Worm (Caenorhabditis elegans) whole organism, young adult: ENCODE results near the gene Y51H7C.13.

Experiments used
- C06A6.2 ChIP-seq: fragments of 200-800 bp; sonication (Bioruptor generic); conservative IDR thresholded peaks from 2 replicates; pipeline ENCODE4 v1.3.6; 2022; ENCODE audit warnings: missing genetic modification characterization, missing compliant biosample characterization
- D2030.7 ChIP-seq: fragments of 200-800 bp; sonication (Bioruptor generic); IDR thresholded peaks from 2 replicates; pipeline ENCODE4 v1.3.6; 2022; ENCODE audit warnings: missing genetic modification reagents, missing genetic modification characterization, missing compliant biosample characterization
- F33H1.4 ChIP-seq: fragments of 200-800 bp; sonication (Bioruptor generic); IDR thresholded peaks from 2 replicates; pipeline ENCODE4 v1.3.6; 2022; ENCODE audit warnings: missing genetic modification reagents, missing genetic modification characterization, missing compliant biosample characterization
- F39B2.1 ChIP-seq: fragments of 200-800 bp; sonication (Bioruptor generic); IDR thresholded peaks from 2 replicates; pipeline ENCODE4 v1.3.6; 2022; ENCODE audit warnings: missing genetic modification reagents, missing genetic modification characterization, missing compliant biosample characterization
- F57C9.4 ChIP-seq: sonication (generic microtip); optimal IDR thresholded peaks from 2 replicates; lab custom pipeline; 2017; ENCODE audit warnings: mild to moderate bottlenecking, missing genetic modification characterization, missing compliant biosample characterization
- Y53F4B.3 ChIP-seq: fragments of 200-800 bp; sonication (Bioruptor generic); IDR thresholded peaks from 2 replicates; pipeline ENCODE4 v1.3.6; 2022; ENCODE audit warnings: missing genetic modification reagents, missing genetic modification characterization, missing compliant biosample characterization
- Y53G8AR.9 ChIP-seq: fragments of 200-800 bp; sonication (Bioruptor generic); conservative IDR thresholded peaks from 2 replicates; pipeline ENCODE4 v1.3.6; 2022; ENCODE audit warnings: missing genetic modification reagents, missing genetic modification characterization, missing compliant biosample characterization
- Y67H2A.10 ChIP-seq: fragments of 200-800 bp; sonication (Bioruptor generic); conservative IDR thresholded peaks from 2 replicates; pipeline ENCODE4 v1.3.6; 2022; ENCODE audit warnings: missing genetic modification reagents, missing genetic modification characterization, missing compliant biosample characterization
- ZK185.1 ChIP-seq: sonication (generic microtip); optimal IDR thresholded peaks from 2 replicates; lab custom pipeline; 2016; ENCODE audit warnings: mild to moderate bottlenecking, missing genetic modification characterization, missing compliant biosample characterization; ENCODE audit not compliant: poor library complexity, severe bottlenecking
- aptf-3 ChIP-seq: fragments of 200-800 bp; sonication (Bioruptor generic); IDR thresholded peaks from 2 replicates; pipeline ENCODE4 v1.3.6; 2022; ENCODE audit warnings: missing genetic modification characterization, missing compliant biosample characterization
- athp-1 ChIP-seq: sonication (generic microtip); optimal IDR thresholded peaks from 2 replicates; lab custom pipeline; 2017; ENCODE audit warnings: mild to moderate bottlenecking, missing genetic modification characterization, missing compliant biosample characterization
- attf-5 ChIP-seq: fragments of 200-800 bp; sonication (Bioruptor generic); optimal IDR thresholded peaks from 2 replicates; lab custom pipeline; 2018; ENCODE audit warnings: mild to moderate bottlenecking, missing genetic modification characterization, missing compliant biosample characterization
- attf-6 ChIP-seq: fragments of 200-800 bp; sonication (Bioruptor generic); IDR thresholded peaks from 2 replicates; pipeline ENCODE4 v1.3.6; 2022; ENCODE audit warnings: missing genetic modification reagents, missing genetic modification characterization, missing compliant biosample characterization
- bed-2 ChIP-seq: fragments of 200-800 bp; sonication (Bioruptor generic); IDR thresholded peaks from 2 replicates; pipeline ENCODE4 v1.3.6; 2022; ENCODE audit warnings: missing genetic modification reagents, missing genetic modification characterization, missing compliant biosample characterization
- ceh-79 ChIP-seq: sonication (generic microtip); optimal IDR thresholded peaks from 2 replicates; lab custom pipeline; 2017; ENCODE audit warnings: mild to moderate bottlenecking, missing genetic modification characterization, missing compliant biosample characterization
- dpff-1 ChIP-seq: sonication (generic microtip); optimal IDR thresholded peaks from 2 replicates; lab custom pipeline; 2017; ENCODE audit warnings: mild to moderate bottlenecking, missing genetic modification characterization, missing compliant biosample characterization
- efl-1 ChIP-seq: fragments of 150-350 bp; optimal IDR thresholded peaks from 2 replicates; lab custom pipeline; 2014; ENCODE audit warnings: missing biosample characterization, missing genetic modification reagents, missing genetic modification characterization
- fkh-3 ChIP-seq: sonication (generic microtip); optimal IDR thresholded peaks from 2 replicates; lab custom pipeline; 2016; ENCODE audit warnings: mild to moderate bottlenecking, missing genetic modification characterization, missing compliant biosample characterization
- hlh-12 ChIP-seq: sonication (generic microtip); optimal IDR thresholded peaks from 2 replicates; lab custom pipeline; 2016; ENCODE audit warnings: missing genetic modification characterization, missing compliant biosample characterization
- let-607 ChIP-seq, 2 experiments: fragments of 200-800 bp in 1 of 2; sonication (Bioruptor generic) in 1 of 2; sonication (generic microtip) in 1 of 2; optimal IDR thresholded peaks; 2 replicates each; lab custom pipeline; 2016 to 2018; ENCODE audit warnings: mild to moderate bottlenecking in 2 of 2, missing compliant biosample characterization in 2 of 2, missing genetic modification characterization in 2 of 2, moderate library complexity in 2 of 2, missing genotype in 1 of 2
- lin-35 ChIP-seq, 3 experiments: fragments of 150-350 bp in 2 of 3; sonication (generic microtip) in 1 of 3; optimal IDR thresholded peaks; 2 replicates each; lab custom pipeline; 2014 to 2018; ENCODE audit warnings: missing biosample characterization in 3 of 3, missing genetic modification characterization in 3 of 3, missing genetic modification reagents in 3 of 3
- lin-54 ChIP-seq: fragments of 200-800 bp; sonication (Bioruptor generic); optimal IDR thresholded peaks from 2 replicates; lab custom pipeline; 2018; ENCODE audit warnings: mild to moderate bottlenecking, missing genetic modification characterization, missing compliant biosample characterization
- lsl-1 ChIP-seq: fragments of 200-800 bp; sonication (Bioruptor generic); optimal IDR thresholded peaks from 2 replicates; lab custom pipeline; 2018; ENCODE audit warnings: mild to moderate bottlenecking, missing genetic modification characterization, moderate library complexity, missing compliant biosample characterization
- madf-10 ChIP-seq: sonication (generic microtip); optimal IDR thresholded peaks from 2 replicates; lab custom pipeline; 2016; ENCODE audit warnings: mild to moderate bottlenecking, missing genetic modification characterization, missing compliant biosample characterization
- madf-3 ChIP-seq: fragments of 200-800 bp; sonication (Bioruptor generic); IDR thresholded peaks from 2 replicates; pipeline ENCODE4 v1.3.6; 2022; ENCODE audit warnings: missing genetic modification reagents, missing genetic modification characterization, missing compliant biosample characterization
- madf-6 ChIP-seq: fragments of 200-800 bp; sonication (Bioruptor generic); IDR thresholded peaks from 2 replicates; pipeline ENCODE4 v1.3.6; 2022; ENCODE audit warnings: missing genetic modification reagents, missing genetic modification characterization, missing compliant biosample characterization
- madf-8 ChIP-seq: fragments of 200-800 bp; sonication (Bioruptor generic); conservative IDR thresholded peaks from 2 replicates; pipeline ENCODE4 v1.3.6; 2022; ENCODE audit warnings: missing genetic modification reagents, missing genetic modification characterization, missing compliant biosample characterization
- mcd-1 ChIP-seq: fragments of 200-800 bp; sonication (Bioruptor generic); IDR thresholded peaks from 2 replicates; pipeline ENCODE4 v1.3.6; 2022; ENCODE audit warnings: missing genetic modification reagents, missing genetic modification characterization, missing compliant biosample characterization
- nfya-1 ChIP-seq: sonication (generic microtip); optimal IDR thresholded peaks from 2 replicates; lab custom pipeline; 2017; ENCODE audit warnings: antibody characterized with exemption, missing compliant biosample characterization, missing genetic modification characterization, borderline replicate concordance; ENCODE audit not compliant: insufficient read depth
- nhr-90 ChIP-seq: sonication (generic microtip); optimal IDR thresholded peaks from 2 replicates; lab custom pipeline; 2016; ENCODE audit warnings: missing genotype, mild to moderate bottlenecking, missing genetic modification characterization, missing compliant biosample characterization
- rpc-1 ChIP-seq, 2 experiments: fragments of 150-350 bp in 1 of 2; sonication (generic microtip) in 1 of 2; optimal IDR thresholded peaks; 2 replicates each; lab custom pipeline; 2014 to 2018; ENCODE audit warnings: missing biosample characterization in 1 of 2, missing genetic modification characterization in 1 of 2, missing genetic modification reagents in 1 of 2, missing genotype in 1 of 2
- snpc-1.3 ChIP-seq: sonication (generic microtip); optimal IDR thresholded peaks from 2 replicates; lab custom pipeline; 2017; ENCODE audit warnings: missing genetic modification characterization, mild to moderate bottlenecking, missing compliant biosample characterization, antibody characterized with exemption, moderate library complexity, missing genotype, missing genetic modification reagents; ENCODE audit not compliant: insufficient read depth
- somi-1 ChIP-seq: fragments of 200-800 bp; sonication (Bioruptor generic); optimal IDR thresholded peaks from 2 replicates; lab custom pipeline; 2018; ENCODE audit warnings: mild to moderate bottlenecking, missing genetic modification characterization, missing compliant biosample characterization
- sptf-2 ChIP-seq: fragments of 200-800 bp; sonication (Bioruptor generic); optimal IDR thresholded peaks from 2 replicates; lab custom pipeline; 2018; ENCODE audit warnings: mild to moderate bottlenecking, missing genetic modification characterization, missing compliant biosample characterization
- tlf-1 ChIP-seq: fragments of 200-800 bp; sonication (Bioruptor generic); optimal IDR thresholded peaks from 2 replicates; lab custom pipeline; 2018; ENCODE audit warnings: mild to moderate bottlenecking, missing genetic modification characterization, missing compliant biosample characterization
- unc-130 ChIP-seq: sonication (generic microtip); optimal IDR thresholded peaks from 2 replicates; lab custom pipeline; 2016; ENCODE audit warnings: missing genetic modification reagents, missing genetic modification characterization, missing compliant biosample characterization
- xnd-1 ChIP-seq: sonication (generic microtip); optimal IDR thresholded peaks from 2 replicates; lab custom pipeline; 2016; ENCODE audit warnings: missing genotype, missing genetic modification reagents, missing genetic modification characterization, missing compliant biosample characterization
- zfh-2 ChIP-seq: fragments of 200-800 bp; sonication (Bioruptor generic); conservative IDR thresholded peaks from 2 replicates; pipeline ENCODE4 v1.3.6; 2022; ENCODE audit warnings: missing genetic modification reagents, missing genetic modification characterization, missing compliant biosample characterization
- zim-3 ChIP-seq: sonication (generic microtip); optimal IDR thresholded peaks from 2 replicates; lab custom pipeline; 2017; ENCODE audit warnings: mild to moderate bottlenecking, missing genetic modification characterization, moderate library complexity, missing compliant biosample characterization
- ztf-26 ChIP-seq: sonication (generic microtip); optimal IDR thresholded peaks from 2 replicates; lab custom pipeline; 2017; ENCODE audit warnings: missing genetic modification characterization, missing compliant biosample characterization

The Y51H7C.13 gene

DNA sequence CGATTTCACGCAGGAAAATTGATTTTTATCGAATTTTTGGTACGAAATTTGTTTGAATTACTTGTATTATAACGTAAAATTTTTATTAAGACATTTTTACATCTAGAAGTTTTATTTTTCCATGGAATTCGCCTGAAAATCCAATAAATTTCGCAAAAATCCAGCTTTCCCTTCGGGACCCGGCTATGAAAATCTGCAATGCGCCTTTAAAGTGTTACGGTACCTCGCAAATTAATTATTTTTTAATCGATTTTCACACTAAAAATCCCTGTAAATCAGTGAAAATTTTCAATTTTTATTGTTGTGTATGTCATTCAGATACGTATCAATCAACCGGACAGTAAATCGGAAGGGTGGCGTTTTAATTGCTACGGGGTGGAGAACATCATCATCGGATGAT, 34.6 kb upstream of the Y51H7C.13 start:
- TF ChIP-seq zfh-2 (GFP tag; lab: Robert Waterston, UW) (no peak), attf-5 (no peak), snpc-1.3 (tag; lab: Kevin White, UChicago) (no peak), unc-130 (GFP tag; lab: Kevin White, UChicago) (no peak), efl-1 (GFP tag; lab: Kevin White, UChicago) (peak; percentile 4), bed-2 (GFP tag; lab: Robert Waterston, UW) (no peak), D2030.7 (peak; percentile 60), ceh-79 (no peak), F39B2.1 (GFP tag; lab: Robert Waterston, UW) (no peak), dpff-1 (tag; lab: Kevin White, UChicago) (no peak), F33H1.4 (GFP tag; lab: Robert Waterston, UW) (peak; percentile 87), lin-54 (GFP tag; lab: Kevin White, UChicago) (peak; percentile 26), lin-35 (GFP tag; optimal IDR thresholded peaks at IDR 0.05; lab: Kevin White, UChicago) (no peak), madf-3 (GFP tag; lab: Robert Waterston, UW) (no peak), mcd-1 (GFP tag; lab: Robert Waterston, UW) (peak; percentile 44; the same call in 1 of the 2 replicates), F57C9.4 (tag; lab: Kevin White, UChicago) (no peak), somi-1 (GFP tag; lab: Kevin White, UChicago) (no peak), athp-1 (tag; lab: Kevin White, UChicago) (no peak), madf-8 (peak; percentile 58), Y53F4B.3 (no peak), C06A6.2 (no peak), ztf-26 (tag; lab: Kevin White, UChicago) (no peak), madf-6 (GFP tag; lab: Robert Waterston, UW) (peak; percentile 81), xnd-1 (tag; lab: Kevin White, UChicago) (peak; percentile 87), nhr-90 (no peak), let-607 (tag; optimal IDR thresholded peaks at IDR 0.05; lab: Kevin White, UChicago) (no peak), lsl-1 (peak; percentile 85)

DNA sequence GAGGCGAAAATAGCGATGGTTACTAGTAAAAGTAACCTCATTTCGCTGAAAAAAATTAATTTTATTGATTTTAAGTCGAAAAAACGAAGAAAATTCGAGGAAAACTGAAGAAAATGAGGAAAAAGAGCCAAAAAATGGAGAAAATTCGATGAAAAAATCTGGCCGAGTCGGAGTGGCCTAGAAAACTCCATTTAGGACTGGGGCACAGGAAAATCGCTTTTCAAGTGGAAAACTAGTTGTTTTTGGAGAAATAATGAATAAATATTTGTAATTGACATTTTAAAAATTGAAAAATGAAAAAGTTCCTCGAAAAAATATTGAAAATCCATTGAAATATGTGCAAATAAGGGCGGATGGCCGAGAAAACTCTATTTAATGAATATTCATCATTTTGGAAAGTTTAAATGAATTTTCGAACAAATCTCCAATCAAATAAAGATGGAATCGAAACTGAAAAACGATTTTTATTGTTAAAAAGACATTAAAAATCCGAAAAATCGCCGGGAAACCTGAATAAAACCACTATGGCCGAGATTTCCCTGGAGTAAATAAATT, 34.0 kb upstream of the Y51H7C.13 start, which contains the start of gene emc-1:
TSS of gene emc-1 (minus strand) at position 45 of the 555 bp plus-strand sequence.
- TF ChIP-seq rpc-1 (optimal IDR thresholded peaks at IDR 0.05; lab: Kevin White, UChicago) (no peak), rpc-1 (tag; optimal IDR thresholded peaks at IDR 0.05; lab: Kevin White, UChicago) (no peak), nfya-1 (tag; lab: Kevin White, UChicago) (no peak), unc-130 (GFP tag; lab: Kevin White, UChicago) (no peak), zim-3 (tag; lab: Kevin White, UChicago) (no peak), Y67H2A.10 (GFP tag; lab: Robert Waterston, UW) (no peak), madf-10 (no peak), Y53G8AR.9 (no peak), fkh-3 (tag; lab: Kevin White, UChicago) (no peak)

DNA sequence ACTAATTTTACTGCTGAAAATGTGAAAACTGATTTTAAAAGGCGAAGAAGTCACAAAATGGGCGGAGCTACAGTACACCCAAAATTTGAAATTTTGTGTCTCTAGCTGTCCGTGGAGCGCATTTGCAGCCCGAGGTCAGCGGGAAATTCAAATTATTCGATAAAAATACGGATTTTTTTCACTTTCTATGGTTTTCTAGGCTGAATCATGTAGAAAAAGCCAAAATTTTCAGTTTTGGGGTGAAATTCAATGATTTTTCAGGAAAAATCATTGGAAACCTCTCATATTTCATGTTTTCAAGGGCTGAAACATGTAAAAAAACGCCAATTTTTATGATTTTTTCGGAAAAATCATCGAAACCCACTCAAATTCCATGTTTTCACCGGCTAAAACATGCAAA, 24.5 kb upstream of the Y51H7C.13 start:
- TF ChIP-seq hlh-12 (tag; lab: Kevin White, UChicago) (no peak), aptf-3 (no peak), attf-6 (GFP tag; lab: Robert Waterston, UW) (no peak), tlf-1 (GFP tag; lab: Kevin White, UChicago) (no peak), sptf-2 (GFP tag; lab: Kevin White, UChicago) (no peak), ZK185.1 (tag; lab: Kevin White, UChicago) (no peak)
